Fruit fly (Drosophila melanogaster) whole organism, embryonic: ENCODE measurements around the gene Mfe2.
A peak's percentile ranks its signal among the peaks of the same experiment; 100 is the strongest.

Experiments
- Adf1 ChIP-seq: fragments of 200-800 bp; sonication (Bioruptor generic); IDR thresholded peaks from 2 replicates; pipeline ENCODE4 v1.3.6; 2022; ENCODE audit warnings: missing biosample characterization, missing genetic modification characterization
- Bgb ChIP-seq: fragments of 200-800 bp; sonication (Bioruptor generic); IDR thresholded peaks from 2 replicates; pipeline ENCODE4 v1.3.6; 2022; ENCODE audit warnings: missing biosample characterization, missing genetic modification characterization; ENCODE audit not compliant: partially characterized antibody
- CG10274 ChIP-seq: fragments of 200-800 bp; sonication (Bioruptor generic); optimal IDR thresholded peaks from 3 replicates; lab custom pipeline; 2017; ENCODE audit warnings: missing biosample characterization, mild to moderate bottlenecking, missing genetic modification characterization
- CG10431 ChIP-seq: fragments of 200-800 bp; sonication (Bioruptor generic); optimal IDR thresholded peaks from 3 replicates; lab custom pipeline; 2018; ENCODE audit warnings: missing biosample characterization, mild to moderate bottlenecking, missing genetic modification characterization
- CG10654 ChIP-seq: fragments of 200-800 bp; sonication (Bioruptor generic); optimal IDR thresholded peaks from 2 replicates; lab custom pipeline; 2016; ENCODE audit warnings: missing biosample characterization, missing genetic modification characterization
- CG11504 ChIP-seq: fragments of 200-800 bp; sonication (Bioruptor generic); optimal IDR thresholded peaks from 3 replicates; lab custom pipeline; 2019; ENCODE audit warnings: missing biosample characterization, mild to moderate bottlenecking, missing genetic modification characterization, moderate library complexity
- CG11560 ChIP-seq: fragments of 200-800 bp; sonication (Bioruptor generic); IDR thresholded peaks from 3 replicates; pipeline ENCODE4 v1.3.6; 2022; ENCODE audit warnings: missing biosample characterization, missing genetic modification characterization
- CG15011 ChIP-seq: fragments of 200-800 bp; sonication (Bioruptor generic); optimal IDR thresholded peaks from 3 replicates; lab custom pipeline; 2018; ENCODE audit warnings: missing biosample characterization, mild to moderate bottlenecking, missing genetic modification characterization
- CG16779 ChIP-seq: fragments of 200-800 bp; sonication (Bioruptor generic); IDR thresholded peaks from 2 replicates; pipeline ENCODE4 v1.3.6; 2022; ENCODE audit warnings: missing biosample characterization, missing genetic modification characterization
- CG17802 ChIP-seq: fragments of 200-800 bp; sonication (Bioruptor generic); optimal IDR thresholded peaks from 2 replicates; lab custom pipeline; 2018; ENCODE audit warnings: missing biosample characterization, mild to moderate bottlenecking, missing genetic modification characterization, moderate library complexity
- CG2120 ChIP-seq: fragments of 200-800 bp; sonication (Bioruptor generic); optimal IDR thresholded peaks from 3 replicates; lab custom pipeline; 2016; ENCODE audit warnings: missing biosample characterization, missing genetic modification characterization
- CG3838 ChIP-seq: fragments of 200-800 bp; sonication (Bioruptor generic); optimal IDR thresholded peaks from 3 replicates; lab custom pipeline; 2016; ENCODE audit warnings: missing biosample characterization, missing genetic modification characterization
- CG4424 ChIP-seq: fragments of 200-800 bp; sonication (Bioruptor generic); optimal IDR thresholded peaks from 3 replicates; lab custom pipeline; 2016; ENCODE audit warnings: missing biosample characterization, missing genetic modification characterization
- CG4617 ChIP-seq: fragments of 200-800 bp; sonication (Bioruptor generic); optimal IDR thresholded peaks from 3 replicates; lab custom pipeline; 2016; ENCODE audit warnings: missing biosample characterization, missing genetic modification characterization, borderline replicate concordance
- CG8290 ChIP-seq, 3 experiments: fragments of 200-800 bp; sonication (Bioruptor generic); optimal IDR thresholded peaks; 2 replicates each; lab custom pipeline; 2016 to 2019; ENCODE audit warnings: missing biosample characterization in 3 of 3, missing genetic modification characterization in 3 of 3, mild to moderate bottlenecking in 2 of 3, moderate library complexity in 1 of 3
- CG8924 ChIP-seq: fragments of 200-800 bp; optimal IDR thresholded peaks from 3 replicates; lab custom pipeline; 2019; ENCODE audit warnings: missing biosample characterization, mild to moderate bottlenecking, missing genetic modification characterization, moderate library complexity
- CG9727 ChIP-seq: fragments of 200-800 bp; sonication (Bioruptor generic); optimal IDR thresholded peaks from 3 replicates; lab custom pipeline; 2017; ENCODE audit warnings: missing biosample characterization, mild to moderate bottlenecking, missing genetic modification characterization
- CHES-1-like ChIP-seq: fragments of 200-800 bp; sonication (Bioruptor generic); optimal IDR thresholded peaks from 2 replicates; lab custom pipeline; 2016; ENCODE audit warnings: missing biosample characterization, missing genetic modification characterization
- Dbx ChIP-seq: fragments of 200-800 bp; sonication (Bioruptor generic); IDR thresholded peaks from 3 replicates; pipeline ENCODE4 v1.3.6; 2022; ENCODE audit warnings: missing biosample characterization, missing genetic modification characterization
- Dll ChIP-seq: fragments of 200-800 bp; sonication (Bioruptor generic); IDR thresholded peaks from 4 replicates; pipeline ENCODE4 v1.3.6; 2022; ENCODE audit warnings: missing biosample characterization, missing genetic modification characterization; ENCODE audit not compliant: partially characterized antibody
- ERR ChIP-seq: fragments of 200-800 bp; sonication (Bioruptor generic); optimal IDR thresholded peaks from 2 replicates; lab custom pipeline; 2016; ENCODE audit warnings: missing biosample characterization, missing genetic modification characterization
- Hmr ChIP-seq: fragments of 200-800 bp; sonication (Bioruptor generic); optimal IDR thresholded peaks from 3 replicates; lab custom pipeline; 2017; ENCODE audit warnings: mild to moderate bottlenecking, missing biosample characterization, missing genetic modification reagents, missing genetic modification characterization
- Lhr ChIP-seq: fragments of 200-800 bp; sonication (Bioruptor generic); optimal IDR thresholded peaks from 3 replicates; lab custom pipeline; 2017; ENCODE audit warnings: mild to moderate bottlenecking, missing biosample characterization, missing genetic modification reagents, missing genetic modification characterization
- MESR4 ChIP-seq: fragments of 200-800 bp; sonication (Bioruptor generic); optimal IDR thresholded peaks from 2 replicates; lab custom pipeline; 2018; ENCODE audit warnings: missing biosample characterization, mild to moderate bottlenecking, missing genetic modification characterization, moderate library complexity
- Meics ChIP-seq: fragments of 200-800 bp; sonication (Bioruptor generic); optimal IDR thresholded peaks from 2 replicates; lab custom pipeline; 2017; ENCODE audit warnings: missing biosample characterization, mild to moderate bottlenecking, missing genetic modification characterization
- Opbp ChIP-seq: fragments of 200-800 bp; sonication (Bioruptor generic); IDR thresholded peaks from 3 replicates; pipeline ENCODE4 v1.3.6; 2022; ENCODE audit warnings: missing biosample characterization, missing genetic modification characterization; ENCODE audit not compliant: partially characterized antibody
- Trl ChIP-seq, 3 experiments: fragments of >200 bp in 2 of 3; fragments of 200-800 bp in 1 of 3; sonication (Bioruptor generic) in 1 of 3; optimal IDR thresholded peaks; 2 replicates in 1 of 3; 3 replicates in 2 of 3; lab custom pipeline; 2016 to 2017; ENCODE audit warnings: missing biosample characterization in 1 of 3, missing genetic modification characterization in 1 of 3
- ato ChIP-seq: fragments of 200-800 bp; sonication (Bioruptor generic); IDR thresholded peaks from 2 replicates; pipeline ENCODE4 v1.3.6; 2022; ENCODE audit warnings: missing biosample characterization, missing genetic modification characterization; ENCODE audit not compliant: partially characterized antibody
- dysf ChIP-seq: fragments of 200-800 bp; sonication (Bioruptor generic); IDR thresholded peaks from 3 replicates; pipeline ENCODE4 v1.3.6; 2022; ENCODE audit warnings: missing biosample characterization, missing genetic modification characterization
- eve ChIP-seq, 2 experiments: fragments of >200 bp; optimal IDR thresholded peaks; 2 replicates each; lab custom pipeline; 2017; ENCODE audit warnings: missing biosample characterization in 2 of 2, missing genetic modification characterization in 2 of 2
- gem ChIP-seq: fragments of 200-800 bp; sonication (Bioruptor generic); optimal IDR thresholded peaks from 2 replicates; lab custom pipeline; 2019; ENCODE audit warnings: missing biosample characterization, mild to moderate bottlenecking, missing genetic modification characterization, moderate library complexity
- gro ChIP-seq: fragments of 200-800 bp; sonication (Bioruptor generic); optimal IDR thresholded peaks from 2 replicates; lab custom pipeline; 2016; ENCODE audit warnings: missing biosample characterization, missing genetic modification characterization
- gsb ChIP-seq: fragments of 200-800 bp; sonication (Bioruptor generic); IDR thresholded peaks from 2 replicates; pipeline ENCODE4 v1.3.6; 2022; ENCODE audit warnings: missing biosample characterization, missing genetic modification characterization
- hbn ChIP-seq: fragments of 200-800 bp; sonication (Bioruptor generic); IDR thresholded peaks from 2 replicates; pipeline ENCODE4 v1.3.6; 2022; ENCODE audit warnings: missing biosample characterization, missing genetic modification characterization; ENCODE audit not compliant: partially characterized antibody
- kah ChIP-seq: fragments of 200-800 bp; sonication (Bioruptor generic); optimal IDR thresholded peaks from 2 replicates; lab custom pipeline; 2018; ENCODE audit warnings: missing biosample characterization, mild to moderate bottlenecking, missing genetic modification characterization
- klu ChIP-seq: fragments of 200-800 bp; sonication (Bioruptor generic); IDR thresholded peaks from 2 replicates; pipeline ENCODE4 v1.3.6; 2022; ENCODE audit warnings: missing biosample characterization, missing genetic modification characterization
- knrl ChIP-seq: fragments of 200-800 bp; sonication (Bioruptor generic); IDR thresholded peaks from 3 replicates; pipeline ENCODE4 v1.3.6; 2022; ENCODE audit warnings: missing biosample characterization, missing genetic modification characterization; ENCODE audit not compliant: partially characterized antibody
- lola ChIP-seq, 3 experiments: fragments of >200 bp in 2 of 3; fragments of 200-800 bp in 1 of 3; sonication (Bioruptor generic) in 1 of 3; optimal IDR thresholded peaks; 2 replicates each; lab custom pipeline; 2017 to 2019; ENCODE audit warnings: missing biosample characterization in 3 of 3, missing genetic modification characterization in 3 of 3, mild to moderate bottlenecking in 1 of 3, moderate library complexity in 1 of 3
- lov ChIP-seq, 2 experiments: fragments of 200-800 bp in 1 of 2; fragments of >200 bp in 1 of 2; sonication (Bioruptor generic) in 1 of 2; IDR thresholded peaks in 1 of 2; optimal IDR thresholded peaks in 1 of 2; 2 replicates in 1 of 2; 3 replicates in 1 of 2; pipeline versions ENCODE4 v1.3.6 to Lab custom; 2017 to 2022; ENCODE audit warnings: missing biosample characterization in 1 of 2, missing genetic modification characterization in 1 of 2
- luna ChIP-seq: fragments of 200-800 bp; sonication (Bioruptor generic); optimal IDR thresholded peaks from 2 replicates; lab custom pipeline; 2016; ENCODE audit warnings: missing biosample characterization, missing genetic modification characterization
- mirr ChIP-seq: fragments of 200-800 bp; sonication (Bioruptor generic); optimal IDR thresholded peaks from 3 replicates; lab custom pipeline; 2018; ENCODE audit warnings: missing biosample characterization, mild to moderate bottlenecking, missing genetic modification characterization
- onecut ChIP-seq: fragments of 200-800 bp; sonication (Bioruptor generic); IDR thresholded peaks from 2 replicates; pipeline ENCODE4 v1.3.6; 2022; ENCODE audit warnings: missing biosample characterization, missing genetic modification characterization
- pnt ChIP-seq: fragments of 200-800 bp; sonication (Bioruptor generic); optimal IDR thresholded peaks from 3 replicates; lab custom pipeline; 2016; ENCODE audit warnings: missing biosample characterization, missing genetic modification characterization
- ssp ChIP-seq: fragments of 200-800 bp; sonication (Bioruptor generic); IDR thresholded peaks from 2 replicates; pipeline ENCODE4 v1.3.6; 2022; ENCODE audit warnings: missing biosample characterization, missing genetic modification characterization
- tio ChIP-seq: fragments of 200-800 bp; sonication (Bioruptor generic); optimal IDR thresholded peaks from 2 replicates; lab custom pipeline; 2017; ENCODE audit warnings: missing biosample characterization, missing genetic modification characterization, inconsistent platforms
- unpg ChIP-seq: fragments of 200-800 bp; sonication (Bioruptor generic); optimal IDR thresholded peaks from 3 replicates; lab custom pipeline; 2018; ENCODE audit warnings: missing biosample characterization, mild to moderate bottlenecking, missing genetic modification characterization, moderate library complexity
- vnd ChIP-seq: fragments of 200-800 bp; sonication (Bioruptor generic); IDR thresholded peaks from 3 replicates; pipeline ENCODE4 v1.3.6; 2022; ENCODE audit warnings: missing biosample characterization, missing genetic modification characterization; ENCODE audit not compliant: partially characterized antibody

Gene Mfe2

dm6 chrX:16277878-16278506 is 7.2 kb downstream of the Mfe2 start, which contains the start of gene eas (continued):
- peak; percentile 50; the same call in 1 of the 2 replicates for TF ChIP-seq ssp (GFP tag; lab: Robert Waterston, UW)
- TF ChIP-seq Dll (GFP tag; lab: Robert Waterston, UW) = peak; percentile 64
- TF ChIP-seq CG16779 (GFP tag; lab: Robert Waterston, UW) = no peak
- TF ChIP-seq gsb = no peak
- no peak for TF ChIP-seq dysf (GFP tag; lab: Robert Waterston, UW)
- peak; percentile 83 for TF ChIP-seq Bgb (GFP tag; lab: Robert Waterston, UW)
- no peak for TF ChIP-seq CG10274 (GFP tag; lab: Kevin White, UChicago)
- TF ChIP-seq CG15011 = no peak
- TF ChIP-seq kah (GFP tag; lab: Kevin White, UChicago) = no peak
- peak; percentile 62; the same call in 2 of the 3 replicates for TF ChIP-seq vnd (GFP tag; lab: Robert Waterston, UW)
- peak; percentile 64 for TF ChIP-seq ato
- TF ChIP-seq CG11560 (tag; lab: Robert Waterston, UW) = no peak
- no peak for TF ChIP-seq unpg (GFP tag; lab: Kevin White, UChicago)
- no peak for TF ChIP-seq mirr
- peak; percentile 25 for TF ChIP-seq Hmr (GFP tag; lab: Kevin White, UChicago)
- TF ChIP-seq luna (GFP tag; lab: Kevin White, UChicago) = no peak
- peak; percentile 42; the same call in 1 of the 2 replicates for TF ChIP-seq hbn (GFP tag; lab: Robert Waterston, UW)
- peak; percentile 21 for TF ChIP-seq MESR4 (GFP tag; lab: Kevin White, UChicago)
- TF ChIP-seq CG2120 (GFP tag; lab: Kevin White, UChicago) = peak; percentile 30
- peak; percentile 63 for TF ChIP-seq CG8290 (GFP tag; optimal IDR thresholded peaks at IDR 0.05; lab: Kevin White, UChicago)
- peak; percentile 44 to 74 for TF ChIP-seq CG8290 (tag; optimal IDR thresholded peaks at IDR 0.05; lab: Kevin White, UChicago)
- peak; percentile 63 for TF ChIP-seq Lhr
- TF ChIP-seq CG17802 (tag; lab: Kevin White, UChicago) = no peak
- no peak for TF ChIP-seq CG10654 (GFP tag; lab: Kevin White, UChicago)
- TF ChIP-seq pnt (GFP tag; lab: Kevin White, UChicago) = no peak
- no peak for TF ChIP-seq ERR
- TF ChIP-seq CG8924 (tag; lab: Kevin White, UChicago) = no peak
- TF ChIP-seq CG3838 (GFP tag; lab: Kevin White, UChicago) = no peak
- no peak for TF ChIP-seq klu
- TF ChIP-seq knrl (GFP tag; lab: Robert Waterston, UW) = peak; percentile 66
- TF ChIP-seq CG4424 (GFP tag; lab: Kevin White, UChicago) = peak; percentile 20
- peak in 1 of 3 experiments; percentile 50 for TF ChIP-seq lola (GFP tag; optimal IDR thresholded peaks at IDR 0.05; lab: Kevin White, UChicago)
- peak; percentile 3 for TF ChIP-seq CG11504 (tag; lab: Kevin White, UChicago)
- no peak for TF ChIP-seq CG10431 (GFP tag; lab: Kevin White, UChicago)
- peak; percentile 12 for TF ChIP-seq CG4617 (GFP tag; lab: Kevin White, UChicago)
- no peak for TF ChIP-seq Trl (optimal IDR thresholded peaks at IDR 0.05; lab: Kevin White, UChicago)
- no peak for TF ChIP-seq Trl (GFP tag; optimal IDR thresholded peaks at IDR 0.05; lab: Kevin White, UChicago)
- TF ChIP-seq onecut (GFP tag; lab: Robert Waterston, UW) = peak; percentile 93
- no peak for TF ChIP-seq CG9727 (GFP tag; lab: Kevin White, UChicago)
- no peak for TF ChIP-seq Adf1 (GFP tag; lab: Robert Waterston, UW)
- peak; percentile 22 for TF ChIP-seq CHES-1-like (GFP tag; lab: Kevin White, UChicago)
- no peak for TF ChIP-seq eve (GFP tag; optimal IDR thresholded peaks at IDR 0.05; lab: Kevin White, UChicago)
- TF ChIP-seq Opbp (GFP tag; lab: Robert Waterston, UW) = peak; percentile 75
- TF ChIP-seq lov (optimal IDR thresholded peaks at IDR 0.05; lab: Kevin White, UChicago) = no peak
- no peak for TF ChIP-seq lov (GFP tag; IDR thresholded peaks at IDR 0.05; lab: Robert Waterston, UW)
- TF ChIP-seq gro (GFP tag; lab: Kevin White, UChicago) = peak; percentile 38
- TF ChIP-seq tio (GFP tag; lab: Kevin White, UChicago) = no peak
- TF ChIP-seq Meics (GFP tag; lab: Kevin White, UChicago) = no peak
- no peak for TF ChIP-seq gem (tag; lab: Kevin White, UChicago)
- 0 out of 3 replicates have a peak, but pooled peaks have one; percentile 31 for TF ChIP-seq Dbx (GFP tag; lab: Robert Waterston, UW)
